Fruit fly (Drosophila melanogaster): ENCODE results near the gene Nuak.

Gene Nuak

dm6 chr3R:10264601-10265421, 705 bp downstream of the Nuak start (continued):
- TF ChIP-seq CG5953 (GFP tag; IDR thresholded peaks at IDR 0.05) (no peak), Med (GFP tag) (peak; percentile 69), wek (GFP tag; optimal IDR thresholded peaks at IDR 0.05) (no peak), CG11560 (tag; IDR thresholded peaks at IDR 0.05) (no peak), dimm (GFP tag; IDR thresholded peaks at IDR 0.05) (no peak), dmrt99B (tag; optimal IDR thresholded peaks at IDR 0.05) (no peak), CG1603 (tag; optimal IDR thresholded peaks at IDR 0.05) (no peak), CG3163 (GFP tag; optimal IDR thresholded peaks at IDR 0.05) (no peak), NFAT (GFP tag; IDR thresholded peaks at IDR 0.05) (no peak), CG8478 (optimal IDR thresholded peaks at IDR 0.05) (no peak), zfh2 (GFP tag; optimal IDR thresholded peaks at IDR 0.05) (no peak), CG31388 (GFP tag; optimal IDR thresholded peaks at IDR 0.05) (no peak), Pdp1 (GFP tag; optimal IDR thresholded peaks at IDR 0.05) (peak in 1 of 2 experiments; percentile 95), hkb (optimal IDR thresholded peaks at IDR 0.05) (no peak), hkb (GFP tag; IDR thresholded peaks at IDR 0.05) (no peak), ci (GFP tag; IDR thresholded peaks at IDR 0.05) (no peak), HLH4C (GFP tag; IDR thresholded peaks at IDR 0.05; ENCODE audit: partially characterized antibody) (no peak), CG2678 (tag; optimal IDR thresholded peaks at IDR 0.05) (no peak), CG11398 (GFP tag; optimal IDR thresholded peaks at IDR 0.05) (no peak), CG7839 (tag; optimal IDR thresholded peaks at IDR 0.05) (no peak), CG12769 (tag; optimal IDR thresholded peaks at IDR 0.05) (no peak), Aef1 (GFP tag; IDR thresholded peaks at IDR 0.05) (no peak), CG9609 (GFP tag; optimal IDR thresholded peaks at IDR 0.05) (no peak), Blimp-1 (GFP tag; optimal IDR thresholded peaks at IDR 0.05) (peak; percentile 96), CG34422 (GFP tag; IDR thresholded peaks at IDR 0.05) (no peak), CG2199 (GFP tag; IDR thresholded peaks at IDR 0.05) (no peak), CG12236 (GFP tag; optimal IDR thresholded peaks at IDR 0.05) (no peak), CG4707 (GFP tag; optimal IDR thresholded peaks at IDR 0.05) (no peak), CG17568 (GFP tag; optimal IDR thresholded peaks at IDR 0.05) (no peak), dmrt11E (tag; optimal IDR thresholded peaks at IDR 0.05) (no peak), Lhr (GFP tag; optimal IDR thresholded peaks at IDR 0.05) (no peak), CG4730 (GFP tag; IDR thresholded peaks at IDR 0.05) (no peak), zen2 (GFP tag; IDR thresholded peaks at IDR 0.05; ENCODE audit: partially characterized antibody) (no peak), CG34224 (GFP tag; IDR thresholded peaks at IDR 0.05; ENCODE audit: partially characterized antibody) (no peak), NC2α (GFP tag; optimal IDR thresholded peaks at IDR 0.05) (no peak), CG11247 (GFP tag; IDR thresholded peaks at IDR 0.05) (no peak), luna (GFP tag; optimal IDR thresholded peaks at IDR 0.05) (no peak), CG6765 (GFP tag; optimal IDR thresholded peaks at IDR 0.05) (peak; percentile 11), CG10147 (GFP tag; optimal IDR thresholded peaks at IDR 0.05) (no peak), MESR4 (GFP tag; optimal IDR thresholded peaks at IDR 0.05) (no peak), ap (GFP tag; IDR thresholded peaks at IDR 0.05) (no peak), CG17385 (GFP tag; optimal IDR thresholded peaks at IDR 0.05) (peak; percentile 87), CG12219 (GFP tag; optimal IDR thresholded peaks at IDR 0.05) (no peak), CG6854 (GFP tag; optimal IDR thresholded peaks at IDR 0.05) (no peak), lab (GFP tag; optimal IDR thresholded peaks at IDR 0.05) (no peak), slbo (GFP tag; IDR thresholded peaks at IDR 0.05) (no peak), ase (GFP tag; IDR thresholded peaks at IDR 0.05) (no peak), CG1024 (GFP tag; IDR thresholded peaks at IDR 0.05) (no peak), gce (GFP tag; IDR thresholded peaks at IDR 0.05) (no peak), Hmr (GFP tag; optimal IDR thresholded peaks at IDR 0.05) (no peak)

All from whole organism, embryonic.